Worm (Caenorhabditis elegans): ENCODE measurements around the gene T14F9.2.

- TF ChIP-seq dve-1 (tag; optimal IDR thresholded peaks at IDR 0.05; ENCODE audit: insufficient read depth) (peak; percentile 33), snpc-4 (tag; optimal IDR thresholded peaks at IDR 0.05) (no peak), nhr-76 (tag; optimal IDR thresholded peaks at IDR 0.05) (no peak), aha-1 (tag) (no peak)
These were observed 24.3 kb downstream of the T14F9.2 start for ce11 chrX:2258404-2258803.

Measured in whole organism, L4 larva.